Worm (Caenorhabditis elegans) whole organism, young adult: ENCODE data around the gene F49C12.6.

Experiments used
- Y53F4B.3 ChIP-seq: fragments of 200-800 bp; sonication (Bioruptor generic); IDR thresholded peaks from 2 replicates; pipeline ENCODE4 v1.3.6; 2022; ENCODE audit warnings: missing genetic modification reagents, missing genetic modification characterization, missing compliant biosample characterization
- egl-44 ChIP-seq: fragments of 200-800 bp; sonication (Bioruptor generic); IDR thresholded peaks from 2 replicates; pipeline ENCODE4 v1.3.6; 2022; ENCODE audit warnings: missing genetic modification reagents, missing genetic modification characterization, missing compliant biosample characterization
- madf-6 ChIP-seq: fragments of 200-800 bp; sonication (Bioruptor generic); IDR thresholded peaks from 2 replicates; pipeline ENCODE4 v1.3.6; 2022; ENCODE audit warnings: missing genetic modification reagents, missing genetic modification characterization, missing compliant biosample characterization

ce11 chrIV:9353728-9354127, 44.9 kb upstream of the F49C12.6 start:
- TF ChIP-seq madf-6 = no peak
- no peak for TF ChIP-seq egl-44
- TF ChIP-seq Y53F4B.3 (GFP tag; lab: Robert Waterston, UW) = no peak
